Fruit fly (Drosophila melanogaster): ENCODE results near the gene tkv.

tkv gene

DNA sequence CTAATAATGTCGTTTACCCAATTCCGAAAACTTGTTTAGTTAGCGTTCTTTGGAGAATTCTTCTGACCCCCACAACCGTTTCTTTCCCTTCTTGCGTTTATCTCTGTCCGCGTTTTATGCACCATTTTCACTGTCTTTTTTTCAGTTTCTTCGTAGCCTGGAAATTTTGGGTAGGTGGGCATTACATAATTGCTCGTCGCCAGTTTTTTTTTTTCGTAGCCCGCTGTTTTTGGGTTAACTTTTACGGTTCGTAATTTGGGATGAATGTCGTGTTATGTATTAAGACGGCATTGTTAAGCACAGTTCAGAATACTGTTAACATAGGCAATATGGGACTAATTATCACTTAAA lies 26.8 kb upstream of the tkv start:
- TF ChIP-seq CG17801 (GFP tag; optimal IDR thresholded peaks at IDR 0.05; ENCODE audit: partially characterized antibody) = no peak

dm6 chr2L:5297289-5297960 lies 26.2 kb upstream of the tkv start:
- TF ChIP-seq CG17801 (GFP tag; optimal IDR thresholded peaks at IDR 0.05; ENCODE audit: partially characterized antibody) = no peak

DNA sequence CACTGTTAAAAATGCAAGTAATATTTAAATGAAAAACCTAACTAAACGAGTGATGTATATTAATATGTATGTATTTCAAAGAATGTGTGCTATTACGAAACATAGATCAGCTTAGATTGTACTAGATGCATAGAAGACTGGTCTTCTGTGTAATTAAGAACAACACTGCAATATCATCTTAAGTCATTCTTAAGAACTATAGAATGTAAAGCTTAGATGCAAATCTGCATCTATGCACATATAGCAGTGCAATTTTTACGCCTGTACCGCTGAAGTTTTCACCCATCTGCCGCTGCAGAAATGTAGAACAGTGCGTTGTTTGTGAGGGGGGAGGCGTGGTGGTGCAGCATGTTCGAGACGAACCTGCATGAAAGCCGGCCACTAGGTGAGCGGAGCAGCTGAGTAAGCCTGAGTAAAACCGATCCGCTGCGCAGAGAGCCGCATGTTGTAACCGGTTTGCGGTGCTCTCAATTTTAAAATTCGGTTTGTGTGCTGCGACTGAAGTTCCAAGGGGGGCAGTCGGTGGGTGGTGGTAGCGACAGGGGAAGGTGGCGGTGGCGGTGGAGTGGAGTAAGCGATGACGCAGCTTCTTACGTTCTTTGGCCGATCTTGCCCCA lies 25.6 kb upstream of the tkv start:
- TF ChIP-seq CG17801 (GFP tag; optimal IDR thresholded peaks at IDR 0.05; ENCODE audit: partially characterized antibody) = peak; percentile 31

DNA sequence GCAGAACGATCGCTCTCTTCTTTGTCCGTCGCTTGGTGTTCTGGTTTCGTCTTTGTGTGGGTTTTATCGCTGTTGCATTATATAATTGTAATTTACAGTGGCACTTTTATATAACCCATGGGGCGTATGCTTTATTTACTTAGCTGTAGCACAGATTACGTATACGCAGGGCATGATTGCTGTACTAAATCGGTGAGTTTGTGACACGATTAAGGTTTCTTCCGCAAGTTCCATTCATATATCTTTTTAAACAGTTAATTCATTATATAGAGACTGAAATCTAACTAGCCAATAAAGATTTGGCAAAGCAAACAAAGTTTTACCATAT lies 24.0 kb upstream of the tkv start:
- TF ChIP-seq CG17801 (GFP tag; optimal IDR thresholded peaks at IDR 0.05; ENCODE audit: partially characterized antibody) = no peak

DNA sequence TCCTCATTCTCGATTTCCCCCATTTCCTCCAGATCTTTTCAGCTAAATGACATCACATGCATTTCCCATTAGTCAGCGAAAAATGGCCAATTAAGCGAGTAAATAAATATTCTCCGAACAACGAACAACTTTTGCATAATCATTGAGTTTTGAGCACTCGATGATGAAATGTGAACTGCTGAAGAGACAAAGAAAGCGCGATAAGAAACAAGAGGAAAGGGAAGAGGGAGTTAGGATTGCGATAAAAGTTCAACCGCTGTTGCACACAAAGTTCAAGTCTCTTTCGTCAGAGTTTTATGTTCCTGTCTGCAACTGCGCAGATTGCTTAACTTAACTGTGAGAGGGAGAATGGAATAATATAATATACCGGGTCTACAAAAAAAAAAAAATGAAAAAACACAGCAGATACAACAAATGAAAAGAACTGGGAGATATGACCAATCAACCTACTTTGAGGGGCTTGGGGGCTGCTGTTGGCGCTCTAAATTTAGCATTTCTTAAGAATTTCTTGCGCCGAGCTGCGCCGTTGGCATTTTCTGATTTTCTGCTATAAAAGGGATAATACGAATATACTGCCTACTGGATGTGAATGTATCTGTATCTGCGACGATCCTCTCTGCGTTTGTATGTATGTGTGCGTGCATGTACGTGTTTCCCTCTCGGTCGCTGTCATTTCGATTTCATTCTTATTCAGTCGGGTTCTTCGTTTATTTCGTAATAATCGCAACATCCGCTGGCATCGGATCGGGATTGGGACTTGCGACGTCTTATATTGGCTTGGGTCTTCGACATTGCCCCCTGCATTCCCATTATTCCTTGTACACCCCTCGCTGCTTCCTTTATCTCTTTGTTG lies 23.4 kb upstream of the tkv start:
- peak; percentile 17 for TF ChIP-seq CG17801 (GFP tag; optimal IDR thresholded peaks at IDR 0.05; ENCODE audit: partially characterized antibody)

- peak; percentile 94 for TF ChIP-seq CG17801 (GFP tag; optimal IDR thresholded peaks at IDR 0.05; ENCODE audit: partially characterized antibody)
Observed at dm6 chr2L:5292977-5293513, 21.9 kb upstream of the tkv start.

dm6 chr2L:5292643-5292963 lies 21.4 kb upstream of the tkv start:
- no peak for TF ChIP-seq CG17801 (GFP tag; optimal IDR thresholded peaks at IDR 0.05; ENCODE audit: partially characterized antibody)

DNA sequence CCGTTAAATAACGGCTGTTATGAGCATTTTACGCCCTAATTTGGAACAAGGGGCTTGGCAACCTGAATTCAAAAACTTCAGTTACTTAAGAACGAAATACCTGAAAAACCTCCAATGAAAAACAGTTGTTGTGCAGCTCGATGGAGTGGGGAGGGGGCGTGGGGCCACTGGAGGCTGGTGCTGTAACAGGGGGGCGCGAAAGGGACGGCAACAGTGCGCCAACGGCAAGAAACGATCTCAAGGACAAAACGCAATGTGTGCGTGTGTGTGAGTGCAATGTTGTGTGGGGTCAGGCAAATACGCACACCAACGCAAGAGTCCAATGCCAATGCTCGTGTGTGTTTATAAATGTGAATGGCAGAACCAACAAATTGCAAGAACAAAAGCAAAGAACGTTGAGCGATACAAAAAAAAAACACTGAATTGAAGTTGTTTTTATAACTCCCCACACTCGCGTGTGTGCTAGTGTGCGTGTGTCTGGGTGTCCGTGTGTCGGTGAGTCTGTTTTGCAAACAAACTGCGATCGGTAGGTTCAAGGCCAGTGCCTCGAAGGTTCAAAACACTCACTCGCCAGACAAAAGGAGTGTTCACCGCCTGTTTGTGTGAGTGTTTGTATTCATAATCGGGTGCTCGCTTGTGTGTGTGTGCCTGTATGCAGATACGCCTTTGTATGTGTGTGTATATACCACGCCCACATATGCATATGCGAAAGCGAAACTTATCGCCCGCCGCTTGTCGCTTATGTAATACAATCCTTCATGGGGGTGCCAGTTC lies 20.9 kb upstream of the tkv start:
- no peak for TF ChIP-seq CG17801 (GFP tag; optimal IDR thresholded peaks at IDR 0.05; ENCODE audit: partially characterized antibody)

- no peak for TF ChIP-seq CG17801 (GFP tag; optimal IDR thresholded peaks at IDR 0.05; ENCODE audit: partially characterized antibody)
Observed at dm6 chr2L:5291195-5291594, 20.0 kb upstream of the tkv start.

DNA sequence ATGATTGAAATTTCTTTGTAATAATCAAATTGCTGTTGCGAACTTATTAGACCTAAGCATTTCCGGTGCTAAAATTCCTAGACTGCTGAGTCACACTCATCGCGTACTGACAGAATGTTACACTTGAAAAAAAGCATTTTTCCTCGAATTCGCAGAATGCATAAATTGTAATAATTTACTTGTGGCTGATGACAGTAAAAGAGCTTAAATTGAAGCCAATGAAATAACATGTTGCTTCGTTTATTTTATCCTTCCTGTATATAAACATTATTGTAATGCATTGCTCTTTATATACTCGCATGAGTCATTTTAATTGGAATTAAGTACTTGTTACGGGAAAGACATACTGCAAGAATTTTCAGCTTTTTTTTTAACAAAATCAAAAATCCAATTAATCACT lies 19.3 kb upstream of the tkv start:
- TF ChIP-seq CG17801 (GFP tag; optimal IDR thresholded peaks at IDR 0.05; ENCODE audit: partially characterized antibody) = no peak

DNA sequence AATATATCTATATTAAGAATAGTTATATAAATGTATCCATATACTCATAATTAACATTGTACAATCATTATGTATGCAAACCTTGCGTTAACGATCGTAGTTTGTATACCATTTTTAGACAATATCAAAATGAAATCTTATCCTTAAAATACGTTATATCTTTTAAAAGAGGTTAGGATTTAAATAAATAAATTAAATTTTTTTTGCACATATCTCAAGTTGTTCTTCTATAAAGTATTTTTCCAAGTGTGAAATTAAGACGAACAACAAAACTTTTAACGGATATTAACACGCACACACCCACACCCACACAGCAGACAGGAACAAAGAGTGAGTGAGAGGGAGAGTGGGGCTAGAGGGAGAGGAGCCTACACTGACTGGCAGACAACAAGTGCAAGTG lies 18.7 kb upstream of the tkv start:
- TF ChIP-seq CG17801 (GFP tag; optimal IDR thresholded peaks at IDR 0.05; ENCODE audit: partially characterized antibody) = no peak

- TF ChIP-seq CG17801 (GFP tag; optimal IDR thresholded peaks at IDR 0.05; ENCODE audit: partially characterized antibody) = no peak
Observed at dm6 chr2L:5288721-5289120, 17.5 kb upstream of the tkv start, which contains the start of gene vri. Gene vri (plus strand): TSS chr2L:5288944.

DNA sequence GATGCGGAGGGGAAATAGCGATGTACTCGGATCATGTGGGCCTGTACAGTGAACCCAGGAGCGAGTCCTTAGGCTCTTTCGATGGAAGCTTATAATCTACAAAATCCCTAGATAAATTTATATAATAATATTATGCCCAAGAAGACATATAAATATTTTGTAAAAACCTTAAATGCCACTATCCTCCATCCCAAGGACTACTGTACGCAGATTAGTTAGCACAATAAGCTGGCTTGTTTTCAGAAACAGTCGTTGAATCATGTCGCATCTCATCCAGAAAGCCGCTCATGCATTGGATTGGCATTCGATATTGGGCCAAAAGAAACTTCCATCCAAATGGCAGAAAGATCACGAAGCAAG lies 17.1 kb upstream of the tkv start:
- no peak for TF ChIP-seq CG17801 (GFP tag; optimal IDR thresholded peaks at IDR 0.05; ENCODE audit: partially characterized antibody)

DNA sequence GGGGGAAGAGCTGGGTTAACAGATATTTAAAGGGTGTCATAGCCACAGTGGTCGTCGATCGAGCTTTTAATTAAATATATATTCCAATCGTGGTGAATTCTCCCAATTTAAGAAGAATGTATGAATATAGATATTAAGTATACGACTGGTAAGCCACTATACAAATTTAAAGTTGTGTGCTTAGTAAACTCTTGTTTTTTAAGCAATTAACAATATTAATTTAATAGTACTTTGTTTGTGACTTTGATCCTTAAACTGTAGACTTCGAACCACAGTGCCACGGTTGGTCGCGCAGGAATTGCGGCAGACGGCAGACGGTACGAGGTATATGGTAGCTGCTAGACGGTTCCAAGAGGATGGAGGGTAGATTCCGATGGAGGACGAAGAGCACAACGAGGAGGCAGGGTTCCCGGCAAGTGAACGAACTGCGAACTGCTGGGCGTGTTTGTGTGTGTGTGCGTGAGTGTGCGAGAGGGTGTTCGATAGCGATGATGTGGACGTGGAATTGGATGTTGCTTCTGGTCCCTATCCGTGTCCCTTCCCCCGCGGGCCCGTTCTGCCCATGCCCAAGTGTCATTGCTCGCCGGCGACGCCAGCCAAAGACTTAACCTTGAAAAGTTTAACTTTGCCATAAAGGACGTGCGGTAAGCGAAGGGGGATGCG lies 16.5 kb upstream of the tkv start:
- TF ChIP-seq CG17801 (GFP tag; optimal IDR thresholded peaks at IDR 0.05; ENCODE audit: partially characterized antibody) = no peak

DNA sequence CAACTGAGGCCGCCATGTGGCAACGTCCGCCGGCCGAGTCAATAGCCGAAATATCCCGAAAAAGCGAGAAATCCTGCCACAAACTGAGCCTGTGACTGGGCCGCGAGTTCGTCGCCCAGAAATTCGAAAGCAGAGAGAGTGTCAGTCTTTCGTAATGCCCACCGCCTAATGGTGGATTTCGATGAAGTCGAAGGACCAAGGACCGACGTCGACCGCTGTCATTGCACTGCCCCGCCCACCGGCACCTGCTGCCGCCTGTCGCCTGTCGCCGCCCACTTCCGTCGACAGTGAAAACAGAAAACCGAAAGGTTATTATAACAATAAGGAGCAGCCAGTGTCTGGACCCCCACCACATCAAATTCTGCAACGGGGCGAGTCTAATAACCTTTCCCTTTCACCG lies 15.4 kb upstream of the tkv start:
- TF ChIP-seq CG17801 (GFP tag; optimal IDR thresholded peaks at IDR 0.05; ENCODE audit: partially characterized antibody) = no peak

Measured in ovary, adult (tissue).